Fruit fly (Drosophila melanogaster) S2 (cell line): ENCODE results near the gene CG4586.

Experiments used
- CG8478 ChIP-seq: fragments of >200 bp; optimal IDR thresholded peaks from 2 replicates; lab custom pipeline; 2018
- CTCF ChIP-seq, 2 experiments: fragments of >200 bp; optimal IDR thresholded peaks; 2 replicates each; lab custom pipeline; 2018

DNA sequence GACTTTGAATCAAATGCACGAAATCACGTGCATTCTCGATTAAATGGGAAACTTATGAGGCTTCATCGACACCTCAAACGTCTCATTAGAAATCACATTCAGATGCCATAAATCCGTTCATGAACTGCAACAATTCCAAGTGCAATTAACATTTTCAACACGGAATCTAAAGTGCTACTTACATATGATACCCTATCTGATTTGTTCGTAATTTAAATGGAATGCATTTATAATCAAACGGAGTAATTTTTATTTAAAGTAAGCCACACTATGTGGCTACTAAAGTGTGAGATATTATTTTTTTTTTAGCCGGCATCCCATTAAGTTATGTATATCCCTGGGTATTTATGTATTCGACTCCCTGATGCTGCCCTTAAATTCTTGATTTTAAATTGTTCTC lies 38.0 kb downstream of the CG4586 start:
- TF ChIP-seq CTCF (optimal IDR thresholded peaks at IDR 0.05; lab: Kevin White, UChicago): no peak
- no peak for TF ChIP-seq CG8478 (lab: Kevin White, UChicago)
